Worm (Caenorhabditis elegans) whole organism, mixed stage, embryonic: ENCODE measurements around the gene C55A6.4.
A peak's percentile ranks its signal among the peaks of the same experiment; 100 is the strongest.

Source experiments
- blmp-1 ChIP-seq: fragments of 150-350 bp; optimal IDR thresholded peaks from 2 replicates; lab custom pipeline; 2014; ENCODE audit warnings: missing biosample characterization, missing genetic modification characterization
- ces-1 ChIP-seq: fragments of 150-350 bp; optimal IDR thresholded peaks from 2 replicates; lab custom pipeline; 2014; ENCODE audit warnings: missing biosample characterization, missing genetic modification reagents, missing genetic modification characterization
- elt-3 ChIP-seq: fragments of 150-350 bp; optimal IDR thresholded peaks from 2 replicates; lab custom pipeline; 2014; ENCODE audit warnings: missing biosample characterization, missing genetic modification characterization
- nhr-12 ChIP-seq: fragments of 150-350 bp; optimal IDR thresholded peaks from 2 replicates; lab custom pipeline; 2014; ENCODE audit warnings: missing biosample characterization, missing genetic modification characterization
- nhr-237 ChIP-seq: fragments of 150-350 bp; optimal IDR thresholded peaks from 2 replicates; lab custom pipeline; 2014; ENCODE audit warnings: missing biosample characterization, missing genetic modification characterization
- nhr-28 ChIP-seq: fragments of 150-350 bp; optimal IDR thresholded peaks from 2 replicates; lab custom pipeline; 2014; ENCODE audit warnings: missing biosample characterization, missing genetic modification characterization
- snpc-4 ChIP-seq: fragments of 150-350 bp; optimal IDR thresholded peaks from 2 replicates; lab custom pipeline; 2014; ENCODE audit warnings: missing biosample characterization, missing genetic modification characterization
- sptf-1 ChIP-seq: sonication (generic microtip); optimal IDR thresholded peaks from 2 replicates; lab custom pipeline; 2017; ENCODE audit warnings: mild to moderate bottlenecking, missing genetic modification characterization, moderate library complexity, missing compliant biosample characterization
- tbx-8 ChIP-seq: fragments of 200-800 bp; sonication (Bioruptor generic); optimal IDR thresholded peaks from 2 replicates; lab custom pipeline; 2018; ENCODE audit warnings: mild to moderate bottlenecking, missing genetic modification characterization, moderate library complexity, missing compliant biosample characterization
- unc-39 ChIP-seq: fragments of 150-350 bp; optimal IDR thresholded peaks from 2 replicates; lab custom pipeline; 2014; ENCODE audit warnings: missing biosample characterization, missing genetic modification characterization
- unc-62 ChIP-seq: fragments of 150-350 bp; optimal IDR thresholded peaks from 2 replicates; lab custom pipeline; 2014; ENCODE audit warnings: missing biosample characterization, missing genetic modification reagents, missing genetic modification characterization

ce11 chrV:11532964-11533363 lies 15.3 kb upstream of the C55A6.4 start:
- TF ChIP-seq ces-1 (GFP tag; lab: Kevin White, UChicago), result no peak
- no peak for TF ChIP-seq tbx-8 (GFP tag; lab: Kevin White, UChicago)
- TF ChIP-seq snpc-4 (tag; lab: Kevin White, UChicago), result no peak
- peak; percentile 96 for TF ChIP-seq blmp-1 (tag; lab: Kevin White, UChicago)
- TF ChIP-seq nhr-237 (tag; lab: Kevin White, UChicago), result no peak
- no peak for TF ChIP-seq unc-62 (GFP tag; lab: Kevin White, UChicago)
- TF ChIP-seq sptf-1 (tag; lab: Kevin White, UChicago), result peak; percentile 14
- TF ChIP-seq elt-3 (tag; lab: Kevin White, UChicago), result peak; percentile 11
- no peak for TF ChIP-seq unc-39
- no peak for TF ChIP-seq nhr-28 (tag; lab: Kevin White, UChicago)
- TF ChIP-seq nhr-12 (tag; lab: Kevin White, UChicago), result no peak
